Fruit fly (Drosophila melanogaster) whole organism, prepupa: ENCODE measurements around the gene Cp7Fb.

Source experiments
- CG10631 ChIP-seq: fragments of 200-800 bp; sonication (Bioruptor generic); optimal IDR thresholded peaks from 2 replicates; lab custom pipeline; 2016; ENCODE audit warnings: missing biosample characterization, missing genetic modification characterization
- CG10669 ChIP-seq: fragments of 200-800 bp; sonication (Bioruptor generic); optimal IDR thresholded peaks from 3 replicates; lab custom pipeline; 2018; ENCODE audit warnings: missing biosample characterization, mild to moderate bottlenecking, missing genetic modification characterization, moderate library complexity
- CG11294 ChIP-seq: fragments of 200-800 bp; sonication (Bioruptor generic); IDR thresholded peaks from 2 replicates; pipeline ENCODE4 v1.3.6; 2022; ENCODE audit warnings: missing biosample characterization, missing genetic modification characterization
- CG11902 ChIP-seq: fragments of 200-800 bp; sonication (Bioruptor generic); optimal IDR thresholded peaks from 3 replicates; lab custom pipeline; 2016; ENCODE audit warnings: missing biosample characterization, missing genetic modification characterization
- CG15336 ChIP-seq: fragments of 200-800 bp; sonication (Bioruptor generic); IDR thresholded peaks from 2 replicates; pipeline ENCODE4 v1.3.6; 2022; ENCODE audit warnings: missing biosample characterization, missing genetic modification characterization
- CG1621 ChIP-seq: fragments of 200-800 bp; sonication (Bioruptor generic); optimal IDR thresholded peaks from 3 replicates; lab custom pipeline; 2018; ENCODE audit warnings: missing biosample characterization, mild to moderate bottlenecking, missing genetic modification characterization
- CG16779 ChIP-seq: fragments of 200-800 bp; sonication (Bioruptor generic); optimal IDR thresholded peaks from 3 replicates; lab custom pipeline; 2017; ENCODE audit warnings: missing biosample characterization, mild to moderate bottlenecking, missing genetic modification characterization
- CG3032 ChIP-seq: fragments of 200-800 bp; optimal IDR thresholded peaks from 2 replicates; lab custom pipeline; 2019; ENCODE audit warnings: missing biosample characterization, mild to moderate bottlenecking, missing genetic modification characterization, moderate library complexity
- CG31627 ChIP-seq: fragments of 200-800 bp; sonication (Bioruptor generic); optimal IDR thresholded peaks from 3 replicates; lab custom pipeline; 2016; ENCODE audit warnings: missing biosample characterization, missing genetic modification characterization
- CG3919 ChIP-seq: fragments of 200-800 bp; sonication (Bioruptor generic); optimal IDR thresholded peaks from 3 replicates; lab custom pipeline; 2016; ENCODE audit warnings: missing biosample characterization, missing genetic modification characterization
- CG4318 ChIP-seq: fragments of 200-800 bp; sonication (Bioruptor generic); optimal IDR thresholded peaks from 3 replicates; lab custom pipeline; 2017; ENCODE audit warnings: missing biosample characterization, mild to moderate bottlenecking, missing genetic modification characterization
- CG6163 ChIP-seq: fragments of 200-800 bp; sonication (Bioruptor generic); IDR thresholded peaks from 3 replicates; pipeline ENCODE4 v1.3.6; 2022; ENCODE audit warnings: missing biosample characterization, missing genetic modification characterization
- CG6276 ChIP-seq: fragments of 200-800 bp; sonication (Bioruptor generic); optimal IDR thresholded peaks from 2 replicates; lab custom pipeline; 2017; ENCODE audit warnings: missing biosample characterization, mild to moderate bottlenecking, missing genetic modification characterization
- CG6792 ChIP-seq: fragments of 200-800 bp; sonication (Bioruptor generic); optimal IDR thresholded peaks from 3 replicates; lab custom pipeline; 2016; ENCODE audit warnings: missing biosample characterization, missing genetic modification characterization
- CG6808 ChIP-seq: fragments of 200-800 bp; sonication (Bioruptor generic); optimal IDR thresholded peaks from 3 replicates; lab custom pipeline; 2017; ENCODE audit warnings: missing biosample characterization, missing genetic modification characterization, mild to moderate bottlenecking, moderate library complexity, missing genetic modification reagents
- CG6854 ChIP-seq: fragments of 200-800 bp; sonication (Bioruptor generic); optimal IDR thresholded peaks from 2 replicates; lab custom pipeline; 2017; ENCODE audit warnings: missing biosample characterization, mild to moderate bottlenecking, missing genetic modification characterization
- CG7368 ChIP-seq: fragments of 200-800 bp; sonication (Bioruptor generic); optimal IDR thresholded peaks from 3 replicates; lab custom pipeline; 2016; ENCODE audit warnings: missing biosample characterization, missing genetic modification characterization
- CG8119 ChIP-seq: fragments of 200-800 bp; sonication (Bioruptor generic); IDR thresholded peaks from 3 replicates; pipeline ENCODE4 v1.3.6; 2022; ENCODE audit warnings: missing biosample characterization, missing genetic modification characterization
- CG8319 ChIP-seq: fragments of 200-800 bp; sonication (Bioruptor generic); optimal IDR thresholded peaks from 3 replicates; lab custom pipeline; 2016; ENCODE audit warnings: missing biosample characterization, missing genetic modification characterization
- CG9139 ChIP-seq: fragments of 200-800 bp; sonication (Bioruptor generic); optimal IDR thresholded peaks from 3 replicates; lab custom pipeline; 2017; ENCODE audit warnings: missing biosample characterization, mild to moderate bottlenecking, missing genetic modification characterization
- Eip93F ChIP-seq: fragments of 200-800 bp; sonication (Bioruptor generic); optimal IDR thresholded peaks from 2 replicates; lab custom pipeline; 2016; ENCODE audit warnings: missing biosample characterization, mild to moderate bottlenecking, missing genetic modification characterization
- Ets21C ChIP-seq: fragments of 200-800 bp; sonication (Bioruptor generic); optimal IDR thresholded peaks from 3 replicates; lab custom pipeline; 2016; ENCODE audit warnings: missing biosample characterization, missing genetic modification characterization
- Ets96B ChIP-seq: fragments of 200-800 bp; optimal IDR thresholded peaks from 2 replicates; lab custom pipeline; 2019; ENCODE audit warnings: missing biosample characterization, mild to moderate bottlenecking, missing genetic modification characterization, moderate library complexity
- Gug ChIP-seq: fragments of 200-800 bp; sonication (Bioruptor generic); IDR thresholded peaks from 2 replicates; pipeline ENCODE4 v1.3.6; 2022; ENCODE audit warnings: missing biosample characterization, missing genetic modification characterization
- Hr4 ChIP-seq: fragments of 200-800 bp; sonication (Bioruptor generic); optimal IDR thresholded peaks from 3 replicates; lab custom pipeline; 2016; ENCODE audit warnings: missing biosample characterization, missing genetic modification characterization
- Met ChIP-seq: fragments of 200-800 bp; sonication (Bioruptor generic); optimal IDR thresholded peaks from 3 replicates; lab custom pipeline; 2016; ENCODE audit warnings: missing biosample characterization, missing genetic modification characterization
- Smox ChIP-seq: fragments of 200-800 bp; sonication (Bioruptor generic); optimal IDR thresholded peaks from 3 replicates; lab custom pipeline; 2016; ENCODE audit warnings: missing biosample characterization, missing genetic modification characterization
- Sox14 ChIP-seq: fragments of 200-800 bp; sonication (Bioruptor generic); optimal IDR thresholded peaks from 3 replicates; lab custom pipeline; 2016; ENCODE audit warnings: missing biosample characterization, missing genetic modification characterization
- Sox15 ChIP-seq: fragments of 200-800 bp; sonication (Bioruptor generic); optimal IDR thresholded peaks from 3 replicates; lab custom pipeline; 2016; ENCODE audit warnings: missing biosample characterization, missing genetic modification characterization
- achi ChIP-seq: fragments of 200-800 bp; sonication (Bioruptor generic); optimal IDR thresholded peaks from 3 replicates; lab custom pipeline; 2016; ENCODE audit warnings: missing biosample characterization, missing genetic modification characterization
- acj6 ChIP-seq: fragments of 200-800 bp; sonication (Bioruptor generic); optimal IDR thresholded peaks from 3 replicates; lab custom pipeline; 2016; ENCODE audit warnings: missing biosample characterization, missing genetic modification characterization
- cyc ChIP-seq: fragments of 200-800 bp; sonication (Bioruptor generic); optimal IDR thresholded peaks from 3 replicates; lab custom pipeline; 2016; ENCODE audit warnings: missing biosample characterization, missing genetic modification characterization
- dac ChIP-seq: fragments of 200-800 bp; sonication (Bioruptor generic); optimal IDR thresholded peaks from 2 replicates; lab custom pipeline; 2017; ENCODE audit warnings: missing biosample characterization, mild to moderate bottlenecking, missing genetic modification characterization
- esn ChIP-seq: fragments of 200-800 bp; sonication (Bioruptor generic); optimal IDR thresholded peaks from 2 replicates; lab custom pipeline; 2016; ENCODE audit warnings: missing biosample characterization, mild to moderate bottlenecking, missing genetic modification characterization, moderate library complexity
- fd59A ChIP-seq: fragments of 200-800 bp; sonication (Bioruptor generic); optimal IDR thresholded peaks from 2 replicates; lab custom pipeline; 2017; ENCODE audit warnings: missing biosample characterization, mild to moderate bottlenecking, missing genetic modification characterization, missing genetic modification reagents
- fd85E ChIP-seq: fragments of 200-800 bp; sonication (Bioruptor generic); optimal IDR thresholded peaks from 3 replicates; lab custom pipeline; 2016; ENCODE audit warnings: missing biosample characterization, missing genetic modification characterization
- net ChIP-seq: fragments of 200-800 bp; sonication (Bioruptor generic); optimal IDR thresholded peaks from 3 replicates; lab custom pipeline; 2016; ENCODE audit warnings: missing biosample characterization, missing genetic modification characterization
- pdm3 ChIP-seq: fragments of 200-800 bp; sonication (Bioruptor generic); optimal IDR thresholded peaks from 3 replicates; lab custom pipeline; 2016; ENCODE audit warnings: missing biosample characterization, missing genetic modification characterization
- salr ChIP-seq, 2 experiments: fragments of 200-800 bp; sonication (Bioruptor generic); optimal IDR thresholded peaks; 3 replicates each; lab custom pipeline; 2016 to 2018; ENCODE audit warnings: missing biosample characterization in 2 of 2, missing genetic modification characterization in 2 of 2, mild to moderate bottlenecking in 1 of 2
- spab ChIP-seq: fragments of 200-800 bp; sonication (Bioruptor generic); optimal IDR thresholded peaks from 2 replicates; lab custom pipeline; 2017; ENCODE audit warnings: missing biosample characterization, mild to moderate bottlenecking, missing genetic modification characterization, missing genetic modification reagents
- ss ChIP-seq, 2 experiments: fragments of 200-800 bp; sonication (Bioruptor generic); optimal IDR thresholded peaks; 2 replicates in 1 of 2; 3 replicates in 1 of 2; lab custom pipeline; 2017 to 2018; ENCODE audit warnings: mild to moderate bottlenecking in 2 of 2, missing biosample characterization in 2 of 2, missing genetic modification characterization in 2 of 2, moderate library complexity in 1 of 2
- svp ChIP-seq: fragments of 200-800 bp; sonication (Bioruptor generic); peaks from one replicate; lab custom pipeline; 2016; ENCODE audit warnings: missing biosample characterization, missing genetic modification characterization
- topi ChIP-seq: fragments of 200-800 bp; sonication (Bioruptor generic); optimal IDR thresholded peaks from 3 replicates; lab custom pipeline; 2016; ENCODE audit warnings: missing biosample characterization, missing genetic modification characterization

The Cp7Fb gene

DNA sequence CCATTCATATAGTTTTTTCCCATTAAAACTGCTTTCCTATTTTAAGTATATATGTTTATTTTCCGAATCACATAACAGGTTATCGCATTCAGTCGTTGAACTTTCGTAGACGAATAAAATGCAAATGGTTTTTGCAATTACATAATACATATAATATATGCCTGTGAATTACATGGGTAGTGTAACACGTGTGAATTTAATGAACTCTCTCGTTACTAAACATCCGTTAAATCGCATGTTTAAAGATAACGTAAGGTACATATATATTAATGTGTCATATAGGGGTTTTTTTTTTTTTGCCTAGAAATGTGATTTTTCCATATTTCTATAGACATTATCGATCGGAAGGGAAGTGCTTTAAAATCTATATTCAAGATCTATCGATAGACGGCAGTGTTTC lies 4.0 kb upstream of the Cp7Fb start:
- no peak for TF ChIP-seq fd85E
- no peak for TF ChIP-seq CG15336 (GFP tag; lab: Robert Waterston, UW)
- TF ChIP-seq esn (GFP tag; lab: Kevin White, UChicago) = no peak
- TF ChIP-seq CG6792 (GFP tag; lab: Kevin White, UChicago) = no peak
- no peak for TF ChIP-seq CG3919 (GFP tag; lab: Kevin White, UChicago)
- TF ChIP-seq Smox (GFP tag; lab: Kevin White, UChicago) = no peak
- TF ChIP-seq CG3032 = no peak
- TF ChIP-seq Ets21C = no peak

DNA sequence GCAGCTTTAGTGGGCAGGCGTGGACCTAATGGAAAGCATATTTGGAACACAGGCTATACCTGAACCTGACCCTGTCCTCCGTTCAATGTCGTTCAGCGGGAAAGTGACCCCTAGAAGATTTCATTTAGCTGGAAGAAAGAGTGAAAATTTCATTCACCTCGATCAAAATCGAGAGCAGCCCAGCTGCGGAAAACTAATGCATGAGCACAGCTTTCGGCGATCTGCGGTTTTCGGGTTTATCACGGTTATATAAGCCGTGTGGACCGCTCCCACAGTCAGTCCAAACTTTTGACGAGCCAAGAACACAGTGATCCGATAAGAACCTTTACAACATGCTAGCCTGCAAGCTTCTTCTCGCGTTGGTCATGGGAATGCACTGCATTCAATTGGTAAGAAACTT lies 3.0 kb upstream of the Cp7Fb start, which contains the start of gene Cp7Fa:
Cp7Fa (plus strand) TSS at position 301 of the 400 bp plus-strand sequence.
- TF ChIP-seq CG9139 (GFP tag; lab: Kevin White, UChicago) = no peak
- TF ChIP-seq pdm3 (GFP tag; lab: Kevin White, UChicago) = no peak
- TF ChIP-seq net = no peak
- TF ChIP-seq CG6163 (GFP tag; lab: Robert Waterston, UW) = no peak
- TF ChIP-seq CG10631 (GFP tag; lab: Kevin White, UChicago) = no peak
- no peak for TF ChIP-seq CG6808 (GFP tag; lab: Kevin White, UChicago)
- TF ChIP-seq Hr4 (GFP tag; lab: Kevin White, UChicago) = no peak
- TF ChIP-seq dac (GFP tag; lab: Kevin White, UChicago) = no peak
- no peak for TF ChIP-seq spab (GFP tag; lab: Kevin White, UChicago)
- TF ChIP-seq acj6 = no peak
- no peak for TF ChIP-seq esn (GFP tag; lab: Kevin White, UChicago)
- no peak for TF ChIP-seq Met
- TF ChIP-seq CG11902 = no peak
- TF ChIP-seq CG10669 (GFP tag; lab: Kevin White, UChicago) = no peak
- TF ChIP-seq ss (GFP tag; optimal IDR thresholded peaks at IDR 0.05; lab: Kevin White, UChicago) = no peak
- TF ChIP-seq CG7368 (GFP tag; lab: Kevin White, UChicago) = no peak

DNA sequence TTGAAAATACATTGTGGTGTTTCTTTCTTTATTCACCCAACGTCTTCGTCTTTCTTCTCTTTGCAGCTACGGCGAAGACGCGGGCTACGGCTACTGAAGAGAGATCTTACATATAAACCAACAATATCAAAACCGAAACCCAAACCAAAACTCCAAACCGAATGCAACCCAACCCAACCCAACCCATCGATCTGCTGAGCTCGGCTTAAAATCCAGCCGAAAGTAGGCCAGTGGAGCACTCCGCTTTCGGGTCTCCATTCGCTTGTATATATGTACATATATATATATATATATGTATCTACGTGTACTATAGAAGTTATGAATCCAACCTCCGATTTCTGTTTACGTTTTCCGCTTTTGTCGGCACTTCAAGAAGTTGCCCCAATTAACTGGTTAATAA lies 2.0 kb downstream of the Cp7Fb start:
- TF ChIP-seq CG6276 (GFP tag; lab: Kevin White, UChicago) (no peak), CG6792 (GFP tag; lab: Kevin White, UChicago) (no peak), Ets21C (no peak)

DNA sequence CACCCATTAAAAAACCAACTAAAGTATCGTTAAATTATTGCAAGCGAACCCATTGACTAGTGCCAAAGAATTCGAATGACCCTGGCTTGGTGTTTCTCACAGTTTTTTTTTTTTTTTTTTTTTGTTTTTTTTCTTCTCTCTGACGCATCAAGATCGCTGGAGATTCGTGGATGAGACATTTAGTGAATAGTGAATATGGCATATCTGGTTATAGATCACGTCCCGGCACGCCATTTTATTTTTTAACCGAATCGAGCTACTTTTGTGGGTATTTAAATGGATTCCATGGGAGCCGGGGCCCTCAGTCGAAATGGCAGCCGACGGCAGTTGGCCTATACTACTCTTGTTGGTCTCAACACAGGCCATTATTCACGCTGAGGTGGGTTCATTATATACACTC lies 3.2 kb downstream of the Cp7Fb start, which contains the start of gene Cp7Fc:
Cp7Fc (plus strand) TSS at position 301 of the 400 bp plus-strand sequence.
- TF ChIP-seq achi (GFP tag; lab: Kevin White, UChicago) (no peak), CG6808 (GFP tag; lab: Kevin White, UChicago) (no peak), Eip93F (GFP tag; lab: Kevin White, UChicago) (no peak), CG16779 (tag; lab: Kevin White, UChicago) (no peak), Sox14 (GFP tag; lab: Kevin White, UChicago) (no peak), svp (no peak), CG4318 (GFP tag; lab: Kevin White, UChicago) (no peak), CG8119 (no peak), CG10669 (GFP tag; lab: Kevin White, UChicago) (no peak), cyc (no peak), CG8319 (GFP tag; lab: Kevin White, UChicago) (no peak), fd59A (GFP tag; lab: Kevin White, UChicago) (no peak), net (no peak)
- TF ChIP-seq, all 60 proteins: peak for 0

DNA sequence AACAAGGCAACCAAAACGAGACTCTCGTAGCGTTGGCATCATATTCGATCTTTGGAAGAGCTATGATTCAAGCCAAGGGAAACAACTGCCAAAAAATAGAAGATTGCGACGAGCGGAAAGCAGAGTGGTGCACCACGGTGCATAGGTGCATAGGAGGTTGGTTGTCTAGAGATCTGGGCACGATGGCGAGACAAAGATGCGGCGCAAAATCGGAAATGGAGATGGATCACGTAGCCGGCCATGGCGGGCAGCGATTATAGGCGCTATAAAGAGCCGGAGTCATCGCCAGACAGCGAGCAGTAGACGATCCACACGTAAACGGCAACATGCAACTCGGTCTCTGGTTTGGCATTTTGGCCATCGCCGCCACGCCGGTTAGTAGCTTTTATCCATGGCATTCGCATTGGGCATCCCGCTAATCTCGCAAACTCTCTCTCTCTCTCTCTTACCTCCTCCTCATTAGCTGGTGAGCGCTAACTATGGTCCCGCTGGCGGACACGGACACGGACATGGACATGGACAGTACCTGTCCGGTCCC lies 5.5 kb downstream of the Cp7Fb start, which contains the start of gene Cp36:
Cp36 (plus strand) TSS at position 289 of the 538 bp plus-strand sequence.
- TF ChIP-seq Sox15 (GFP tag; lab: Kevin White, UChicago) = no peak
- no peak for TF ChIP-seq CG11294
- TF ChIP-seq svp = no peak
- no peak for TF ChIP-seq Hr4 (GFP tag; lab: Kevin White, UChicago)
- no peak for TF ChIP-seq CG6276 (GFP tag; lab: Kevin White, UChicago)
- TF ChIP-seq esn (GFP tag; lab: Kevin White, UChicago) = no peak
- TF ChIP-seq topi (GFP tag; lab: Kevin White, UChicago) = no peak
- TF ChIP-seq CG6808 (GFP tag; lab: Kevin White, UChicago) = no peak
- no peak for TF ChIP-seq CG8319 (GFP tag; lab: Kevin White, UChicago)
- TF ChIP-seq CG6854 (GFP tag; lab: Kevin White, UChicago) = no peak
- no peak for TF ChIP-seq CG7368 (GFP tag; lab: Kevin White, UChicago)
- no peak for TF ChIP-seq CG16779 (tag; lab: Kevin White, UChicago)
- TF ChIP-seq CG1621 (tag; lab: Kevin White, UChicago) = no peak
- TF ChIP-seq Ets96B (tag; lab: Kevin White, UChicago) = no peak
- TF ChIP-seq CG31627 (GFP tag; lab: Kevin White, UChicago) = no peak
- TF ChIP-seq salr (GFP tag; optimal IDR thresholded peaks at IDR 0.05; lab: Kevin White, UChicago) = no peak
- no peak for TF ChIP-seq Gug
